Fruit fly (Drosophila melanogaster): ENCODE measurements around the gene PolA2.

Gene PolA2

dm6 chr3R:27270379-27271266, 31.7 kb downstream of the PolA2 start (continued):
- TF ChIP-seq dan (GFP tag; IDR thresholded peaks at IDR 0.05) (no peak), Med (GFP tag) (peak; percentile 31), sug (tag; optimal IDR thresholded peaks at IDR 0.05) (peak; percentile 17), fu2 (GFP tag; optimal IDR thresholded peaks at IDR 0.05) (no peak), gt (GFP tag; IDR thresholded peaks at IDR 0.05) (no peak), CG1647 (GFP tag; optimal IDR thresholded peaks at IDR 0.05) (no peak), CTCF (GFP tag; optimal IDR thresholded peaks at IDR 0.05) (no peak), CG32767 (GFP tag; IDR thresholded peaks at IDR 0.05) (no peak), da (GFP tag; optimal IDR thresholded peaks at IDR 0.05) (no peak), Bteb2 (GFP tag; optimal IDR thresholded peaks at IDR 0.05) (no peak), CG6689 (GFP tag; IDR thresholded peaks at IDR 0.05) (no peak), ftz-f1 (GFP tag; optimal IDR thresholded peaks at IDR 0.05) (no peak), btn (GFP tag; optimal IDR thresholded peaks at IDR 0.05) (no peak), cg (GFP tag; optimal IDR thresholded peaks at IDR 0.05) (peak; percentile 80), CG17829 (tag; optimal IDR thresholded peaks at IDR 0.05) (no peak), CG10366 (GFP tag; IDR thresholded peaks at IDR 0.05) (no peak), nom (GFP tag; optimal IDR thresholded peaks at IDR 0.05) (peak; percentile 50), tio (GFP tag; optimal IDR thresholded peaks at IDR 0.05) (no peak), cad (GFP tag; optimal IDR thresholded peaks at IDR 0.05) (no peak), CG10543 (GFP tag; optimal IDR thresholded peaks at IDR 0.05) (no peak), MBD-R2 (GFP tag; IDR thresholded peaks at IDR 0.05) (peak; percentile 5; the same call in 1 of the 2 replicates), CG2678 (tag; optimal IDR thresholded peaks at IDR 0.05) (no peak)

DNA sequence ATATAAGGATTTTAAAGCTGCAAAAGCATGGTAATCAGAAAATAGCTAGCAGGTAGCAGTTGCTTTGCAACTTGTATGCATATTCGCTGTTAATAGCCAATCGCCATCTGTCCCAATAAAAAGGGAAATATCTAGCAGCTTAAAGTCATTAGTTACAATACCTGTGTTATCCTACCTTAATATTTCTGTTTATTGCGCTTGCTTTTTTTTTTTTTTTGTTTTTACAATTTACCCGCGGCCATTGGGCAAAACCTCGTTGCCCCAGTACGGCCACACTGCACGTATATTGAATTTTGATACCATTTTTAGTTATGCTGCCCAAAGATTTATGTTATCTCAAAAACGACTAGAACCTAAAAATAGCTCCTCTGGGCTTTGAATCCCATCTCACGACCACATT, 33.3 kb downstream of the PolA2 start:
- TF ChIP-seq Ets65A (GFP tag), result no peak
- TF ChIP-seq CG6791 (GFP tag; IDR thresholded peaks at IDR 0.05; ENCODE audit: partially characterized antibody), result no peak
- no peak for TF ChIP-seq odd (GFP tag; optimal IDR thresholded peaks at IDR 0.05)
- TF ChIP-seq rib (GFP tag; IDR thresholded peaks at IDR 0.05), result no peak
- no peak for TF ChIP-seq repo (GFP tag; optimal IDR thresholded peaks at IDR 0.05)
- no peak for TF ChIP-seq Hsf (GFP tag; optimal IDR thresholded peaks at IDR 0.05)
- TF ChIP-seq E2f1 (GFP tag; IDR thresholded peaks at IDR 0.05), result no peak
- no peak for TF ChIP-seq Hmr (GFP tag; optimal IDR thresholded peaks at IDR 0.05)
- TF ChIP-seq CG31388 (GFP tag; optimal IDR thresholded peaks at IDR 0.05), result no peak
- TF ChIP-seq CG11695 (GFP tag; IDR thresholded peaks at IDR 0.05), result no peak
- TF ChIP-seq bsh (GFP tag; optimal IDR thresholded peaks at IDR 0.05), result no peak
- TF ChIP-seq CG2120 (GFP tag; optimal IDR thresholded peaks at IDR 0.05), result no peak
- TF ChIP-seq btn (GFP tag; optimal IDR thresholded peaks at IDR 0.05), result no peak
- no peak for TF ChIP-seq kni (GFP tag; optimal IDR thresholded peaks at IDR 0.05)
- TF ChIP-seq gce (GFP tag; IDR thresholded peaks at IDR 0.05), result no peak
- no peak for TF ChIP-seq CG13894 (tag; optimal IDR thresholded peaks at IDR 0.05)
- no peak for TF ChIP-seq CG42726 (GFP tag; IDR thresholded peaks at IDR 0.05; ENCODE audit: partially characterized antibody)
- TF ChIP-seq CG10321 (GFP tag; IDR thresholded peaks at IDR 0.05), result no peak
- TF ChIP-seq fd64A (GFP tag; optimal IDR thresholded peaks at IDR 0.05), result no peak
- TF ChIP-seq slp2 (GFP tag; optimal IDR thresholded peaks at IDR 0.05), result no peak
- TF ChIP-seq Dfd (GFP tag; optimal IDR thresholded peaks at IDR 0.05), result no peak
- no peak for TF ChIP-seq Hr51 (GFP tag; optimal IDR thresholded peaks at IDR 0.05)
- no peak for TF ChIP-seq CG31441 (GFP tag; IDR thresholded peaks at IDR 0.05)
- TF ChIP-seq CG11696 (GFP tag; IDR thresholded peaks at IDR 0.05), result no peak
- TF ChIP-seq CG4328 (GFP tag; optimal IDR thresholded peaks at IDR 0.05), result no peak
- no peak for TF ChIP-seq CG9876 (GFP tag; optimal IDR thresholded peaks at IDR 0.05)
- TF ChIP-seq fd96Cb (tag; optimal IDR thresholded peaks at IDR 0.05), result no peak
- TF ChIP-seq sens (GFP tag), result peak; percentile 72
- TF ChIP-seq CG11560 (tag; IDR thresholded peaks at IDR 0.05), result no peak
- peak; percentile 41; the same call in 1 of the 2 replicates for TF ChIP-seq E2f2 (GFP tag; IDR thresholded peaks at IDR 0.05)
- no peak for TF ChIP-seq Dad (GFP tag; optimal IDR thresholded peaks at IDR 0.05)

Measured in whole organism, embryonic.